Worm (Caenorhabditis elegans): ENCODE data around the gene moma-1.

moma-1 gene

ce11 chrIII:843999-844398 lies 8.2 kb downstream of the moma-1 start (continued):
- no peak for TF ChIP-seq aly-2 (tag; optimal IDR thresholded peaks at IDR 0.05)

DNA sequence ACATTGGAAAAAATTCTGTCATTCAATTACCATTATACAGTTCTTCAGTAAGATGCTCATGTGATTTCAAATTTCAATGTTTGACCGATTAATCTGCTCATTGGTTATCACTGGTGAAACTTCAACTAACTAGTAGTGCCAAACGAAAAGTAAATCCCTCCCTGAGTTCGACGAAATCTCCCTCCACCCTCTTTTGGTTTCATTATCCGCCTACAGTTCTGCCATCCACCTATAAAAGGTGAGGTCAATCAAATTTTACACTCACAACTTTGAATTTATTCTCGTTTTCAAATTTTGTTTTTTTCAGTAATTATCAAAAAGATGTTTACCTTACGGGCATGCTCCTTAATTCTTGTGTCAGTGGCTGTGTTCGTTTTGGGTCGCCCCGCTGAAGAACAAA lies 9.6 kb downstream of the moma-1 start, which contains the start of gene far-8:
TSS of gene far-8 (plus strand) at position 301 of the 400 bp plus-strand sequence.
- TF ChIP-seq saeg-2 (GFP tag; IDR thresholded peaks at IDR 0.05) (no peak), nhr-42 (GFP tag; IDR thresholded peaks at IDR 0.05) (no peak), nhr-10 (tag; optimal IDR thresholded peaks at IDR 0.05) (no peak), F26F4.8 (GFP tag; conservative IDR thresholded peaks at IDR 0.05) (no peak), lin-13 (GFP tag; optimal IDR thresholded peaks at IDR 0.05) (no peak), snpc-1.2 (GFP tag; IDR thresholded peaks at IDR 0.05) (no peak)

- TF ChIP-seq unc-130 (GFP tag; optimal IDR thresholded peaks at IDR 0.05) (no peak), mdt-29 (GFP tag; IDR thresholded peaks at IDR 0.05) (no peak), pqm-1 (tag; optimal IDR thresholded peaks at IDR 0.05) (no peak), ceh-44 (GFP tag; IDR thresholded peaks at IDR 0.05) (no peak), hlh-30 (tag; optimal IDR thresholded peaks at IDR 0.05; ENCODE audit: insufficient read depth) (peak; percentile 2), nhr-10 (tag; optimal IDR thresholded peaks at IDR 0.05) (no peak), ceh-32 (tag; optimal IDR thresholded peaks at IDR 0.05; ENCODE audit: poor library complexity) (no peak)
Measured at ce11 chrIII:841177-841576, 11.0 kb downstream of the moma-1 start, which contains the start of gene K02F3.9. K02F3.9 (minus strand) TSS chrIII:841366.

ce11 chrIII:839491-839890 lies 12.7 kb downstream of the moma-1 start, which contains the start of gene dos-3:
dos-3 (minus strand) TSS chrIII:839591.
- no peak for TF ChIP-seq attf-4 (tag; optimal IDR thresholded peaks at IDR 0.05)

DNA sequence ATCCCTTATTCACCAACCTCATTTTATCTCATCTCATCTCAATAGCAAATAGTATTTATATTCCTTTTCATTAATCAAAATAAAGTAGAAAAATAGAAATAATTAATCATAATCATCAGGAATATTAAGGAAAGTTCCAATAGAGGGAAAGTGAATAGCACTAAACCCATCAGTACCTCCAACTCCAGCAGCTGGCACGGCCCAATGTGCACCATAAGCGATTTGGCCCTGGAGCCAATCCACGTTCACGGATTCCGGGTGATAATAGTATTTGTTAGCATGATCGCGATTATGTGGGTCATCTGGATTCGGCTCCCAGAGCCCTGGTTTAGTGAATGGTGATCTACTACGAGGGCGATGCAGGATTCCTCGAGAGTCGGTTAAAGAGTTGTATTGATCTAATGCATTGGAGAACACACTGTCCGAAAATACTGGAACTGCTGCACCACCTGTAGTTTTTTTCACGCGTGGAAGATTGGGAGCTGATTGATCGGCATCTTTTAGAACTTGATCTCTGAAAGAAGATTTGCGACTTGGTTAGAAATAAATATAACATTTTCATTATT lies 16.4 kb downstream of the moma-1 start:
- TF ChIP-seq ZK337.2 (GFP tag; IDR thresholded peaks at IDR 0.05) (peak; percentile 73), ztf-7 (tag; optimal IDR thresholded peaks at IDR 0.05) (no peak), vab-7 (GFP tag; IDR thresholded peaks at IDR 0.05) (peak; percentile 93; the same call in 1 of the 2 replicates), lin-13 (GFP tag; optimal IDR thresholded peaks at IDR 0.05) (peak; percentile 49), hlh-30 (tag; optimal IDR thresholded peaks at IDR 0.05; ENCODE audit: insufficient read depth) (peak; percentile 5), aly-2 (tag; optimal IDR thresholded peaks at IDR 0.05) (no peak), dmd-6 (GFP tag; IDR thresholded peaks at IDR 0.05) (peak; percentile 76), nhr-42 (GFP tag; IDR thresholded peaks at IDR 0.05) (peak; percentile 95), ama-1 (optimal IDR thresholded peaks at IDR 0.05) (peak; percentile 98), lsy-2 (tag; optimal IDR thresholded peaks at IDR 0.05) (peak; percentile 66 to 69), saeg-2 (GFP tag; IDR thresholded peaks at IDR 0.05) (peak; percentile 88), F10B5.3 (tag; optimal IDR thresholded peaks at IDR 0.05) (peak; percentile 16), attf-4 (tag; optimal IDR thresholded peaks at IDR 0.05) (no peak), ceh-62 (tag; optimal IDR thresholded peaks at IDR 0.05) (no peak), nhr-111 (GFP tag; optimal IDR thresholded peaks at IDR 0.05) (peak; percentile 99), gei-8 (GFP tag; optimal IDR thresholded peaks at IDR 0.05) (peak; percentile 96), lin-29 (GFP tag; IDR thresholded peaks at IDR 0.05) (peak; percentile 83), sdz-12 (GFP tag; optimal IDR thresholded peaks at IDR 0.05) (peak; percentile 99), unc-62 (GFP tag; optimal IDR thresholded peaks at IDR 0.05 in 1 of 2) (no peak), unc-62 (tag; optimal IDR thresholded peaks at IDR 0.05) (no peak), madf-5 (GFP tag; IDR thresholded peaks at IDR 0.05) (peak; percentile 77 to 95; a peak in 3 of 4 replicates), zip-11 (GFP tag; IDR thresholded peaks at IDR 0.05) (no peak), nhr-77 (tag; optimal IDR thresholded peaks at IDR 0.05) (peak; percentile 98), dpl-1 (GFP tag; optimal IDR thresholded peaks at IDR 0.05) (no peak), ctbp-1 (GFP tag; IDR thresholded peaks at IDR 0.05) (peak; percentile 91), nhr-6 (tag; optimal IDR thresholded peaks at IDR 0.05) (no peak), zip-2 (tag; optimal IDR thresholded peaks at IDR 0.05) (no peak), lin-38 (GFP tag; IDR thresholded peaks at IDR 0.05) (peak; percentile 82), mes-2 (tag; optimal IDR thresholded peaks at IDR 0.05; ENCODE audit: poor library complexity, severe bottlenecking) (peak; percentile 77), zfp-2 (tag; optimal IDR thresholded peaks at IDR 0.05) (peak; percentile 39), ceh-32 (tag; optimal IDR thresholded peaks at IDR 0.05; ENCODE audit: poor library complexity) (no peak), nhr-28 (tag; optimal IDR thresholded peaks at IDR 0.05) (peak; percentile 65), hlh-11 (tag; optimal IDR thresholded peaks at IDR 0.05) (peak; percentile 86), Y75B8A.6 (GFP tag; IDR thresholded peaks at IDR 0.05) (peak; percentile 99), nhr-10 (tag; optimal IDR thresholded peaks at IDR 0.05) (peak; percentile 93), ZK546.5 (tag; optimal IDR thresholded peaks at IDR 0.05) (peak in 1 of 2 experiments; percentile 45)

All from whole organism, L4 larva.